Worm (Caenorhabditis elegans): ENCODE results near the gene W09H1.1.

The W09H1.1 gene

ce11 chrII:13130576-13130975, 50.8 kb downstream of the W09H1.1 start (continued):
- TF ChIP-seq F33H1.4 (GFP tag; IDR thresholded peaks at IDR 0.05) (peak; percentile 28; the same call in 1 of the 2 replicates), attf-6 (GFP tag; IDR thresholded peaks at IDR 0.05) (no peak), lin-40 (tag; optimal IDR thresholded peaks at IDR 0.05) (no peak), hmg-1.2 (GFP tag; IDR thresholded peaks at IDR 0.05) (no peak), ztf-25 (GFP tag; IDR thresholded peaks at IDR 0.05) (no peak), sptf-2 (GFP tag; optimal IDR thresholded peaks at IDR 0.05) (no peak), lin-26 (GFP tag; IDR thresholded peaks at IDR 0.05) (no peak), mcd-1 (GFP tag; IDR thresholded peaks at IDR 0.05) (no peak), dox-1 (GFP tag; IDR thresholded peaks at IDR 0.05) (no peak), hsf-1 (GFP tag; IDR thresholded peaks at IDR 0.05) (no peak), hmg-20 (GFP tag; IDR thresholded peaks at IDR 0.05) (no peak), hlh-12 (tag; optimal IDR thresholded peaks at IDR 0.05) (no peak), atf-7 (tag; optimal IDR thresholded peaks at IDR 0.05) (no peak)

- no peak for TF ChIP-seq ceh-58 (GFP tag; IDR thresholded peaks at IDR 0.05)
- TF ChIP-seq atf-7 (tag; optimal IDR thresholded peaks at IDR 0.05), result no peak
- TF ChIP-seq mes-4 (tag; optimal IDR thresholded peaks at IDR 0.05), result no peak
- TF ChIP-seq nhr-90 (tag; optimal IDR thresholded peaks at IDR 0.05), result no peak
- no peak for TF ChIP-seq ceh-79 (tag; optimal IDR thresholded peaks at IDR 0.05)
- no peak for TF ChIP-seq zim-3 (tag; optimal IDR thresholded peaks at IDR 0.05)
- no peak for TF ChIP-seq snpc-1.1 (tag; optimal IDR thresholded peaks at IDR 0.05; ENCODE audit: insufficient read depth)
- TF ChIP-seq aptf-2 (GFP tag; conservative IDR thresholded peaks at IDR 0.05), result no peak
- no peak for TF ChIP-seq ztf-28 (GFP tag; IDR thresholded peaks at IDR 0.05)
- TF ChIP-seq pbrm-1 (GFP tag; IDR thresholded peaks at IDR 0.05), result no peak
- no peak for TF ChIP-seq F22D6.2 (tag; optimal IDR thresholded peaks at IDR 0.05)
- TF ChIP-seq lag-1 (GFP tag; IDR thresholded peaks at IDR 0.05), result no peak
- no peak for TF ChIP-seq xnd-1 (tag; optimal IDR thresholded peaks at IDR 0.05)
- TF ChIP-seq ceh-91 (GFP tag; IDR thresholded peaks at IDR 0.05), result no peak
Observed at ce11 chrII:13129602-13130001, 51.8 kb downstream of the W09H1.1 start, which contains the start of gene F29C12.6. Gene F29C12.6 (plus strand): TSS chrII:13129902.

Measured in whole organism, young adult.